Fruit fly (Drosophila melanogaster): ENCODE results near the gene Abcd3.

The Abcd3 gene

DNA sequence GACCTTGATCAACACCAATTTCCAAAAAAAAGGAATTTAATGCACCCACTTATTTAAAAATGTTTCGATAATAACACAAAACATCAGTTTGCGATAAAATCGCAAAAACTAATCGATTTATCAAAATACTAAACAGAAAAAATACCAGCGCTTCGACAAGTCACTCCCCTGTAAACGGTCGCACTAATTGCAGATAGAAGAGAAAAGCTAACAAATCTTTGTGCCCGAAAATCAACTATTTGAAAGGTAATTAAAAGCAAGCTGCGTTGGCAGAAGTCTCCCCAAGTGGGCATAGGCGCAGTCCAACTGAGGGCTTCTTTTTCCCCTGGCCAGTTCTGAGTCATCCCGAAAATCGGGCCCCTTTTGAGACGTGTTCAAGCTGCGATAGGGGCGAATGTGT is 19.7 kb upstream of the Abcd3 start, which contains the start of gene AP-1-2beta (continued):
- no peak for TF ChIP-seq pfk (GFP tag; optimal IDR thresholded peaks at IDR 0.05)
- no peak for TF ChIP-seq hb (GFP tag; IDR thresholded peaks at IDR 0.05; ENCODE audit: partially characterized antibody)
- TF ChIP-seq Dp (GFP tag; optimal IDR thresholded peaks at IDR 0.05): peak; percentile 68
- TF ChIP-seq ewg (GFP tag; optimal IDR thresholded peaks at IDR 0.05): no peak
- no peak for TF ChIP-seq CG7271 (tag; optimal IDR thresholded peaks at IDR 0.05)
- TF ChIP-seq CG13296 (GFP tag; optimal IDR thresholded peaks at IDR 0.05): no peak
- no peak for TF ChIP-seq lola (GFP tag; optimal IDR thresholded peaks at IDR 0.05)
- peak; percentile 72; the same call in 2 of the 3 replicates for TF ChIP-seq CG6791 (GFP tag; IDR thresholded peaks at IDR 0.05; ENCODE audit: partially characterized antibody)
- no peak for TF ChIP-seq z (GFP tag; IDR thresholded peaks at IDR 0.05)
- no peak for TF ChIP-seq cwo (GFP tag; optimal IDR thresholded peaks at IDR 0.05)
- no peak for TF ChIP-seq Lpt (GFP tag; optimal IDR thresholded peaks at IDR 0.05)
- TF ChIP-seq CG8388 (GFP tag; optimal IDR thresholded peaks at IDR 0.05): no peak
- TF ChIP-seq CkIIα-i1 (GFP tag; IDR thresholded peaks at IDR 0.05): no peak
- TF ChIP-seq prd (optimal IDR thresholded peaks at IDR 0.05): no peak
- TF ChIP-seq prd (GFP tag; IDR thresholded peaks at IDR 0.05): no peak
- no peak for TF ChIP-seq ro (GFP tag; IDR thresholded peaks at IDR 0.05)
- no peak for TF ChIP-seq mirr (GFP tag; optimal IDR thresholded peaks at IDR 0.05)
- TF ChIP-seq odd (GFP tag; optimal IDR thresholded peaks at IDR 0.05): no peak
- no peak for TF ChIP-seq CG2712 (tag; optimal IDR thresholded peaks at IDR 0.05)
- TF ChIP-seq CG2116 (GFP tag; optimal IDR thresholded peaks at IDR 0.05): peak; percentile 64
- TF ChIP-seq stwl (tag; optimal IDR thresholded peaks at IDR 0.05): peak; percentile 75
- TF ChIP-seq crol (GFP tag; IDR thresholded peaks at IDR 0.05): no peak
- TF ChIP-seq CG6654 (GFP tag; optimal IDR thresholded peaks at IDR 0.05): no peak
- TF ChIP-seq emc (GFP tag; optimal IDR thresholded peaks at IDR 0.05): no peak
- no peak for TF ChIP-seq jing (GFP tag; optimal IDR thresholded peaks at IDR 0.05)
- peak; percentile 70 for TF ChIP-seq YL-1 (GFP tag; optimal IDR thresholded peaks at IDR 0.05)
- no peak for TF ChIP-seq Doc2 (GFP tag; IDR thresholded peaks at IDR 0.05)
- peak; percentile 89 for TF ChIP-seq MESR4 (GFP tag; optimal IDR thresholded peaks at IDR 0.05)

DNA sequence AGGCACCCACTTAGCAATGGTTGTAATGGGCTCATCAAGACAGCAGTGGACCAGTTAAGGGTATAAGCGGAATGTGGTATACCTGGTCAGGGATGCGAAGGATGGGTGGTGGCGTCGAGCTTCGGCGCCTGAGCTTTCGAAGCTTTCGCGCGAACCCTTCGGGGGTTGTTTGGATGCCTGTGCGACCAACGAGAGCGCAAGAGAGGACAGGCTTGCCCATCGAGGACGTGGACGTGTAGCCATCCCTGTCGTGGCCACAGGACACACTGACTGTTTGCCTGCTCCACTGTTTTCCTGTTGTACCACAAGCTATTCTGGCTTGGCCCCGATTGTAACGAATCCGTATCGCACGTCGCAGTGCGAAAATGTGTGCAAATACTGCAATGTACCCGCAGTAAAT is 15.3 kb upstream of the Abcd3 start, which contains the start of gene CG14234:
TSS of gene CG14234 (plus strand) at position 301 of the 400 bp plus-strand sequence.
- TF ChIP-seq vvl (GFP tag; IDR thresholded peaks at IDR 0.05) (no peak), ap (GFP tag; IDR thresholded peaks at IDR 0.05) (no peak), CG10321 (GFP tag; IDR thresholded peaks at IDR 0.05) (peak; percentile 59; the same call in 1 of the 2 replicates), CG8944 (GFP tag; optimal IDR thresholded peaks at IDR 0.05) (no peak), Med (GFP tag) (peak; percentile 9), pfk (GFP tag; optimal IDR thresholded peaks at IDR 0.05) (no peak), pzg (GFP tag; optimal IDR thresholded peaks at IDR 0.05) (peak; percentile 12), seq (GFP tag; IDR thresholded peaks at IDR 0.05) (peak; percentile 45; the same call in 1 of the 2 replicates), D19B (GFP tag; optimal IDR thresholded peaks at IDR 0.05) (no peak), ftz-f1 (GFP tag; optimal IDR thresholded peaks at IDR 0.05) (no peak), CG4404 (GFP tag; IDR thresholded peaks at IDR 0.05) (no peak)

DNA sequence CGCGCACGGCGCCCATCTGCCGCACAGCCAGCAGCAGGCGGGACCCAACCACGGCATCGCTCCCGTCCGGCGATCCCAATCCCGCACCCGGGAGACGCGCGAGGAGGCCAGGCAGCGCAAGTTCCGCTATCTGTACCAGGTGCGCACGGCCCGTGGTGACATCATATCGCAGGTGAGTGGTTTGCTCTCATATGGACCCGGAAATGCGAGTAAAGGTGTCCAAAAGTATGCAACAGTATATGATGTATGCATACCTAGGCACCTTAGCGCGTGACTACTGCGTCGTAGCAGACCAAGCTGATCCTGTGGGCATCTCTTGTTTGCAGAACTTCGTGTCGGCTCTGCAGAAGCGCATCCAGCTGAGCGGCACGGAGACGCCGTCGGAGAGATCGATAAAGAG is 12.7 kb upstream of the Abcd3 start:
- no peak for TF ChIP-seq lola (GFP tag; optimal IDR thresholded peaks at IDR 0.05)
- no peak for TF ChIP-seq pho (GFP tag; optimal IDR thresholded peaks at IDR 0.05)
- no peak for TF ChIP-seq wor (GFP tag; IDR thresholded peaks at IDR 0.05)
- TF ChIP-seq fru (optimal IDR thresholded peaks at IDR 0.05): no peak
- 0 out of 2 replicates have a peak, but pooled peaks have one; percentile 28 for TF ChIP-seq CG16779 (GFP tag; IDR thresholded peaks at IDR 0.05)
- peak; percentile 3 for TF ChIP-seq Med (GFP tag)
- peak; percentile 1 for TF ChIP-seq CG8290 (GFP tag; optimal IDR thresholded peaks at IDR 0.05)
- peak in 1 of 2 experiments; percentile 72 for TF ChIP-seq CG8290 (tag; optimal IDR thresholded peaks at IDR 0.05)
- no peak for TF ChIP-seq CG12769 (tag; optimal IDR thresholded peaks at IDR 0.05)
- TF ChIP-seq Oaz (GFP tag; IDR thresholded peaks at IDR 0.05): no peak
- TF ChIP-seq CG17612 (GFP tag; IDR thresholded peaks at IDR 0.05): peak; percentile 71; the same call in 1 of the 2 replicates
- no peak for TF ChIP-seq E2f1 (GFP tag; IDR thresholded peaks at IDR 0.05)
- no peak for TF ChIP-seq Nf-YA (GFP tag; IDR thresholded peaks at IDR 0.05)
- TF ChIP-seq Trl (optimal IDR thresholded peaks at IDR 0.05): no peak
- TF ChIP-seq Trl (GFP tag; optimal IDR thresholded peaks at IDR 0.05): no peak
- TF ChIP-seq tup (GFP tag; optimal IDR thresholded peaks at IDR 0.05): no peak
